Worm (Caenorhabditis elegans) whole organism, late embryonic: Measurements from ENCODE around the gene F44A6.4.

Experiments
- ceh-19 ChIP-seq: fragments of 200-800 bp; sonication (Bioruptor generic); optimal IDR thresholded peaks from 2 replicates; lab custom pipeline; 2018; ENCODE audit warnings: mild to moderate bottlenecking, missing genetic modification characterization, missing compliant biosample characterization
- ceh-24 ChIP-seq: sonication (generic microtip); optimal IDR thresholded peaks from 2 replicates; lab custom pipeline; 2016; ENCODE audit warnings: mild to moderate bottlenecking, missing genetic modification characterization, missing compliant biosample characterization
- ceh-9 ChIP-seq: sonication (generic microtip); optimal IDR thresholded peaks from 2 replicates; lab custom pipeline; 2016; ENCODE audit warnings: mild to moderate bottlenecking, missing genetic modification characterization, inconsistent platforms, missing compliant biosample characterization
- elt-4 ChIP-seq: sonication (generic microtip); optimal IDR thresholded peaks from 2 replicates; lab custom pipeline; 2016; ENCODE audit warnings: missing genetic modification characterization, missing compliant biosample characterization
- fax-1 ChIP-seq: sonication (generic microtip); optimal IDR thresholded peaks from 2 replicates; lab custom pipeline; 2016; ENCODE audit warnings: missing genotype, missing genetic modification characterization, missing compliant biosample characterization
- fkh-10 ChIP-seq: fragments of 150-350 bp; optimal IDR thresholded peaks from 2 replicates; lab custom pipeline; 2014; ENCODE audit warnings: missing biosample characterization, missing genetic modification reagents, missing genetic modification characterization
- fkh-6 ChIP-seq: sonication (generic microtip); optimal IDR thresholded peaks from 2 replicates; lab custom pipeline; 2016; ENCODE audit warnings: missing genetic modification characterization, missing compliant biosample characterization
- hlh-8 ChIP-seq: sonication (generic microtip); optimal IDR thresholded peaks from 2 replicates; lab custom pipeline; 2016; ENCODE audit warnings: missing genotype, missing genetic modification characterization, missing compliant biosample characterization
- lin-11 ChIP-seq: fragments of 200-800 bp; sonication (Bioruptor generic); optimal IDR thresholded peaks from 2 replicates; lab custom pipeline; 2018; ENCODE audit warnings: mild to moderate bottlenecking, missing genetic modification characterization, missing compliant biosample characterization
- mec-3 ChIP-seq: sonication (generic microtip); optimal IDR thresholded peaks from 2 replicates; lab custom pipeline; 2016; ENCODE audit warnings: borderline replicate concordance, missing genetic modification characterization, missing compliant biosample characterization
- npax-4 ChIP-seq: sonication (generic microtip); optimal IDR thresholded peaks from 2 replicates; lab custom pipeline; 2016; ENCODE audit warnings: missing genetic modification characterization, missing compliant biosample characterization
- pha-4 ChIP-seq: fragments of 150-350 bp; optimal IDR thresholded peaks from 2 replicates; lab custom pipeline; 2018; ENCODE audit warnings: missing biosample characterization, missing genetic modification reagents, missing genetic modification characterization
- tbx-2 ChIP-seq: sonication (generic microtip); optimal IDR thresholded peaks from 2 replicates; lab custom pipeline; 2016; ENCODE audit warnings: missing genetic modification characterization, missing compliant biosample characterization

- no peak for TF ChIP-seq elt-4
- no peak for TF ChIP-seq npax-4
- no peak for TF ChIP-seq ceh-19 (GFP tag; lab: Kevin White, UChicago)
- TF ChIP-seq fax-1 (tag; lab: Kevin White, UChicago), result no peak
- no peak for TF ChIP-seq ceh-24
- TF ChIP-seq hlh-8 (tag; lab: Kevin White, UChicago), result no peak
- TF ChIP-seq fkh-10 (GFP tag; lab: Kevin White, UChicago), result no peak
- no peak for TF ChIP-seq tbx-2
- no peak for TF ChIP-seq fkh-6
- TF ChIP-seq mec-3, result no peak
- TF ChIP-seq pha-4 (tag; lab: Kevin White, UChicago), result no peak
- no peak for TF ChIP-seq lin-11 (tag; lab: Kevin White, UChicago)
- TF ChIP-seq ceh-9, result no peak
These were observed 11.8 kb downstream of the F44A6.4 start for ce11 chrX:10203501-10203900.
